Worm (Caenorhabditis elegans) whole organism, young adult: ENCODE data around the gene rab-3.

ENCODE experiments used
- B0019.2 ChIP-seq: fragments of 200-800 bp; sonication (Bioruptor generic); conservative IDR thresholded peaks from 2 replicates; pipeline ENCODE4 v1.3.6; 2022; ENCODE audit warnings: missing genetic modification reagents, missing genetic modification characterization, missing compliant biosample characterization
- C17E4.6 ChIP-seq: fragments of 200-800 bp; sonication (Bioruptor generic); IDR thresholded peaks from 2 replicates; pipeline ENCODE4 v1.3.6; 2022; ENCODE audit warnings: missing genetic modification reagents, missing genetic modification characterization, missing compliant biosample characterization
- D2030.7 ChIP-seq: fragments of 200-800 bp; sonication (Bioruptor generic); IDR thresholded peaks from 2 replicates; pipeline ENCODE4 v1.3.6; 2022; ENCODE audit warnings: missing genetic modification reagents, missing genetic modification characterization, missing compliant biosample characterization
- F23B12.7 ChIP-seq: sonication (generic microtip); optimal IDR thresholded peaks from 2 replicates; lab custom pipeline; 2017; ENCODE audit warnings: missing genetic modification characterization, mild to moderate bottlenecking, missing compliant biosample characterization, antibody characterized with exemption, moderate library complexity; ENCODE audit not compliant: insufficient read depth
- F33H1.4 ChIP-seq: fragments of 200-800 bp; sonication (Bioruptor generic); IDR thresholded peaks from 2 replicates; pipeline ENCODE4 v1.3.6; 2022; ENCODE audit warnings: missing genetic modification reagents, missing genetic modification characterization, missing compliant biosample characterization
- F55B11.4 ChIP-seq: sonication (generic microtip); optimal IDR thresholded peaks from 2 replicates; lab custom pipeline; 2016; ENCODE audit warnings: missing compliant biosample characterization, missing genetic modification characterization, borderline replicate concordance; ENCODE audit not compliant: insufficient read depth
- F57C9.4 ChIP-seq: sonication (generic microtip); optimal IDR thresholded peaks from 2 replicates; lab custom pipeline; 2017; ENCODE audit warnings: mild to moderate bottlenecking, missing genetic modification characterization, missing compliant biosample characterization
- K12H6.12 ChIP-seq: fragments of 200-800 bp; sonication (Bioruptor generic); optimal IDR thresholded peaks from 2 replicates; lab custom pipeline; 2018; ENCODE audit warnings: mild to moderate bottlenecking, missing genetic modification characterization, missing compliant biosample characterization
- Y53G8AR.9 ChIP-seq: fragments of 200-800 bp; sonication (Bioruptor generic); conservative IDR thresholded peaks from 2 replicates; pipeline ENCODE4 v1.3.6; 2022; ENCODE audit warnings: missing genetic modification reagents, missing genetic modification characterization, missing compliant biosample characterization
- ZK185.1 ChIP-seq: sonication (generic microtip); optimal IDR thresholded peaks from 2 replicates; lab custom pipeline; 2016; ENCODE audit warnings: mild to moderate bottlenecking, missing genetic modification characterization, missing compliant biosample characterization; ENCODE audit not compliant: poor library complexity, severe bottlenecking
- aptf-3 ChIP-seq: fragments of 200-800 bp; sonication (Bioruptor generic); IDR thresholded peaks from 2 replicates; pipeline ENCODE4 v1.3.6; 2022; ENCODE audit warnings: missing genetic modification characterization, missing compliant biosample characterization
- attf-5 ChIP-seq: fragments of 200-800 bp; sonication (Bioruptor generic); optimal IDR thresholded peaks from 2 replicates; lab custom pipeline; 2018; ENCODE audit warnings: mild to moderate bottlenecking, missing genetic modification characterization, missing compliant biosample characterization
- cebp-1 ChIP-seq, 2 experiments: fragments of 200-800 bp in 1 of 2; sonication (Bioruptor generic) in 1 of 2; sonication (generic microtip) in 1 of 2; IDR thresholded peaks in 1 of 2; optimal IDR thresholded peaks in 1 of 2; 2 replicates each; pipeline versions ENCODE4 v1.3.6 to Lab custom; 2017 to 2022; ENCODE audit warnings: missing compliant biosample characterization in 2 of 2, missing genetic modification characterization in 2 of 2, mild to moderate bottlenecking in 1 of 2, missing genetic modification reagents in 1 of 2, moderate library complexity in 1 of 2
- ceh-100 ChIP-seq: fragments of 200-800 bp; sonication (Bioruptor generic); IDR thresholded peaks from 2 replicates; pipeline ENCODE4 v1.3.6; 2022; ENCODE audit warnings: missing genetic modification reagents, missing genetic modification characterization, missing compliant biosample characterization
- ceh-27 ChIP-seq: fragments of 200-800 bp; sonication (Bioruptor generic); optimal IDR thresholded peaks from 2 replicates; lab custom pipeline; 2018; ENCODE audit warnings: mild to moderate bottlenecking, missing genetic modification characterization, moderate library complexity, missing compliant biosample characterization
- dox-1 ChIP-seq: fragments of 200-800 bp; sonication (Bioruptor generic); IDR thresholded peaks from 2 replicates; pipeline ENCODE4 v1.3.6; 2022; ENCODE audit warnings: missing genetic modification reagents, missing genetic modification characterization, missing compliant biosample characterization
- dpl-1 ChIP-seq: fragments of 150-350 bp; optimal IDR thresholded peaks from 2 replicates; lab custom pipeline; 2014; ENCODE audit warnings: missing biosample characterization, missing genetic modification reagents, missing genetic modification characterization
- efl-1 ChIP-seq: fragments of 150-350 bp; optimal IDR thresholded peaks from 2 replicates; lab custom pipeline; 2014; ENCODE audit warnings: missing biosample characterization, missing genetic modification reagents, missing genetic modification characterization
- ekl-4 ChIP-seq: fragments of 200-800 bp; sonication (Bioruptor generic); IDR thresholded peaks from 2 replicates; pipeline ENCODE4 v1.3.6; 2022; ENCODE audit warnings: missing genetic modification reagents, missing genetic modification characterization, missing compliant biosample characterization
- fkh-3 ChIP-seq: sonication (generic microtip); optimal IDR thresholded peaks from 2 replicates; lab custom pipeline; 2016; ENCODE audit warnings: mild to moderate bottlenecking, missing genetic modification characterization, missing compliant biosample characterization
- hlh-12 ChIP-seq: sonication (generic microtip); optimal IDR thresholded peaks from 2 replicates; lab custom pipeline; 2016; ENCODE audit warnings: missing genetic modification characterization, missing compliant biosample characterization
- hlh-26 ChIP-seq: fragments of 200-800 bp; sonication (Bioruptor generic); conservative IDR thresholded peaks from 2 replicates; pipeline ENCODE4 v1.3.6; 2022; ENCODE audit warnings: missing genetic modification reagents, missing genetic modification characterization, missing compliant biosample characterization
- hmg-1.2 ChIP-seq: fragments of 200-800 bp; sonication (Bioruptor generic); IDR thresholded peaks from 2 replicates; pipeline ENCODE4 v1.3.6; 2022; ENCODE audit warnings: missing genetic modification reagents, missing genetic modification characterization, missing compliant biosample characterization
- let-607 ChIP-seq, 2 experiments: fragments of 200-800 bp in 1 of 2; sonication (Bioruptor generic) in 1 of 2; sonication (generic microtip) in 1 of 2; optimal IDR thresholded peaks; 2 replicates each; lab custom pipeline; 2016 to 2018; ENCODE audit warnings: mild to moderate bottlenecking in 2 of 2, missing compliant biosample characterization in 2 of 2, missing genetic modification characterization in 2 of 2, moderate library complexity in 2 of 2, missing genotype in 1 of 2
- lin-35 ChIP-seq, 3 experiments: fragments of 150-350 bp in 2 of 3; sonication (generic microtip) in 1 of 3; optimal IDR thresholded peaks; 2 replicates each; lab custom pipeline; 2014 to 2018; ENCODE audit warnings: missing biosample characterization in 3 of 3, missing genetic modification characterization in 3 of 3, missing genetic modification reagents in 3 of 3
- lin-40 ChIP-seq: sonication (generic microtip); optimal IDR thresholded peaks from 2 replicates; lab custom pipeline; 2016; ENCODE audit warnings: missing genetic modification characterization, mild to moderate bottlenecking, missing compliant biosample characterization, missing genotype, missing genetic modification reagents
- lin-54 ChIP-seq: fragments of 200-800 bp; sonication (Bioruptor generic); optimal IDR thresholded peaks from 2 replicates; lab custom pipeline; 2018; ENCODE audit warnings: mild to moderate bottlenecking, missing genetic modification characterization, missing compliant biosample characterization
- lsy-27 ChIP-seq: sonication (generic microtip); optimal IDR thresholded peaks from 2 replicates; lab custom pipeline; 2017; ENCODE audit warnings: missing genetic modification characterization, mild to moderate bottlenecking, missing compliant biosample characterization, antibody characterized with exemption, missing genotype, borderline replicate concordance; ENCODE audit not compliant: insufficient read depth
- madf-3 ChIP-seq: fragments of 200-800 bp; sonication (Bioruptor generic); IDR thresholded peaks from 2 replicates; pipeline ENCODE4 v1.3.6; 2022; ENCODE audit warnings: missing genetic modification reagents, missing genetic modification characterization, missing compliant biosample characterization
- mcd-1 ChIP-seq: fragments of 200-800 bp; sonication (Bioruptor generic); IDR thresholded peaks from 2 replicates; pipeline ENCODE4 v1.3.6; 2022; ENCODE audit warnings: missing genetic modification reagents, missing genetic modification characterization, missing compliant biosample characterization
- mes-4 ChIP-seq: sonication (generic microtip); optimal IDR thresholded peaks from 2 replicates; lab custom pipeline; 2016; ENCODE audit warnings: missing genotype, missing genetic modification characterization, missing compliant biosample characterization
- mxl-1 ChIP-seq: sonication (generic microtip); optimal IDR thresholded peaks from 2 replicates; lab custom pipeline; 2016; ENCODE audit warnings: missing genetic modification characterization, missing compliant biosample characterization
- nfya-1 ChIP-seq: sonication (generic microtip); optimal IDR thresholded peaks from 2 replicates; lab custom pipeline; 2017; ENCODE audit warnings: antibody characterized with exemption, missing compliant biosample characterization, missing genetic modification characterization, borderline replicate concordance; ENCODE audit not compliant: insufficient read depth
- nhr-27 ChIP-seq: fragments of 200-800 bp; sonication (Bioruptor generic); optimal IDR thresholded peaks from 2 replicates; lab custom pipeline; 2018; ENCODE audit warnings: mild to moderate bottlenecking, missing genetic modification characterization, moderate library complexity, missing compliant biosample characterization
- nhr-80 ChIP-seq: sonication (generic microtip); optimal IDR thresholded peaks from 2 replicates; lab custom pipeline; 2016; ENCODE audit warnings: missing genetic modification characterization, missing compliant biosample characterization
- nhr-90 ChIP-seq: sonication (generic microtip); optimal IDR thresholded peaks from 2 replicates; lab custom pipeline; 2016; ENCODE audit warnings: missing genotype, mild to moderate bottlenecking, missing genetic modification characterization, missing compliant biosample characterization
- sdz-38 ChIP-seq: sonication (generic microtip); optimal IDR thresholded peaks from 2 replicates; lab custom pipeline; 2016; ENCODE audit warnings: missing genotype, missing genetic modification characterization, missing compliant biosample characterization
- snpc-3.4 ChIP-seq: sonication (generic microtip); optimal IDR thresholded peaks from 2 replicates; lab custom pipeline; 2017; ENCODE audit warnings: missing genetic modification characterization, mild to moderate bottlenecking, missing compliant biosample characterization, antibody characterized with exemption, moderate library complexity, missing genotype, missing genetic modification reagents
- snpc-4 ChIP-seq, 5 experiments: fragments of 150-350 bp in 1 of 5; sonication (generic microtip) in 4 of 5; optimal IDR thresholded peaks; 2 replicates each; lab custom pipeline; 2014 to 2018; ENCODE audit warnings: missing genetic modification characterization in 5 of 5, missing biosample characterization in 3 of 5, antibody characterized with exemption in 2 of 5, mild to moderate bottlenecking in 2 of 5, missing compliant biosample characterization in 2 of 5, missing genotype in 2 of 5, moderate library complexity in 2 of 5, missing genetic modification reagents in 1 of 5
- tbp1 ChIP-seq: fragments of 200-800 bp; sonication (Bioruptor generic); optimal IDR thresholded peaks from 2 replicates; lab custom pipeline; 2018; ENCODE audit warnings: mild to moderate bottlenecking, missing genetic modification characterization, missing compliant biosample characterization
- tbx-9 ChIP-seq: sonication (generic microtip); optimal IDR thresholded peaks from 2 replicates; lab custom pipeline; 2016; ENCODE audit warnings: borderline replicate concordance, missing genetic modification characterization, inconsistent platforms, missing compliant biosample characterization
- tlf-1 ChIP-seq: fragments of 200-800 bp; sonication (Bioruptor generic); optimal IDR thresholded peaks from 2 replicates; lab custom pipeline; 2018; ENCODE audit warnings: mild to moderate bottlenecking, missing genetic modification characterization, missing compliant biosample characterization
- xnd-1 ChIP-seq: sonication (generic microtip); optimal IDR thresholded peaks from 2 replicates; lab custom pipeline; 2016; ENCODE audit warnings: missing genotype, missing genetic modification reagents, missing genetic modification characterization, missing compliant biosample characterization
- zfh-2 ChIP-seq: fragments of 200-800 bp; sonication (Bioruptor generic); conservative IDR thresholded peaks from 2 replicates; pipeline ENCODE4 v1.3.6; 2022; ENCODE audit warnings: missing genetic modification reagents, missing genetic modification characterization, missing compliant biosample characterization
- ztf-25 ChIP-seq: fragments of 200-800 bp; sonication (Bioruptor generic); IDR thresholded peaks from 2 replicates; pipeline ENCODE4 v1.3.6; 2022; ENCODE audit warnings: missing genetic modification reagents, missing genetic modification characterization, missing compliant biosample characterization
- ztf-6 ChIP-seq: fragments of 200-800 bp; sonication (Bioruptor generic); IDR thresholded peaks from 2 replicates; pipeline ENCODE4 v1.3.6; 2022; ENCODE audit warnings: missing genetic modification reagents, missing genetic modification characterization, missing compliant biosample characterization

rab-3 gene

ce11 chrII:5714807-5715206, 12.8 kb downstream of the rab-3 start, which contains the start of the genes tiar-1 and lelo-4:
Gene tiar-1, minus strand, starts transcription at chrII:5714823.
Gene lelo-4, plus strand, starts transcription at chrII:5714924.
- TF ChIP-seq xnd-1 (tag; lab: Kevin White, UChicago) (no peak), ztf-25 (GFP tag; lab: Robert Waterston, UW) (no peak), efl-1 (GFP tag; lab: Kevin White, UChicago) (peak; percentile 72), B0019.2 (no peak), fkh-3 (tag; lab: Kevin White, UChicago) (no peak), dox-1 (GFP tag; lab: Robert Waterston, UW) (peak; percentile 47; the same call in 1 of the 2 replicates), lin-35 (GFP tag; optimal IDR thresholded peaks at IDR 0.05; lab: Kevin White, UChicago) (peak in 1 of 3 experiments; percentile 62), snpc-3.4 (tag; lab: Kevin White, UChicago) (peak; percentile 72), K12H6.12 (tag; lab: Kevin White, UChicago) (peak; percentile 38), zfh-2 (GFP tag; lab: Robert Waterston, UW) (no peak), tlf-1 (no peak), nhr-80 (tag; lab: Kevin White, UChicago) (peak; percentile 27), mes-4 (tag; lab: Kevin White, UChicago) (no peak), F55B11.4 (no peak), attf-5 (peak; percentile 64), hlh-12 (tag; lab: Kevin White, UChicago) (no peak), snpc-4 (GFP tag; optimal IDR thresholded peaks at IDR 0.05; lab: Kevin White, UChicago) (peak; percentile 4), snpc-4 (tag; optimal IDR thresholded peaks at IDR 0.05; lab: Kevin White, UChicago) (peak in 3 of 4 experiments; percentile 27 to 63 (median 62)), F57C9.4 (no peak), Y53G8AR.9 (GFP tag; lab: Robert Waterston, UW) (no peak), ztf-6 (GFP tag; lab: Robert Waterston, UW) (no peak), nhr-90 (no peak), hmg-1.2 (GFP tag; lab: Robert Waterston, UW) (peak; percentile 43; the same call in 1 of the 2 replicates), ceh-100 (GFP tag; lab: Robert Waterston, UW) (peak; percentile 44; the same call in 1 of the 2 replicates), ZK185.1 (tag; lab: Kevin White, UChicago) (peak; percentile 29), cebp-1 (GFP tag; IDR thresholded peaks at IDR 0.05; lab: Robert Waterston, UW) (no peak), cebp-1 (tag; optimal IDR thresholded peaks at IDR 0.05; lab: Kevin White, UChicago) (peak; percentile 42), aptf-3 (no peak), lsy-27 (peak; percentile 48), sdz-38 (tag; lab: Kevin White, UChicago) (no peak), D2030.7 (GFP tag; lab: Robert Waterston, UW) (peak; percentile 19; the same call in 1 of the 2 replicates), tbx-9 (tag; lab: Kevin White, UChicago) (no peak), nhr-27 (tag; lab: Kevin White, UChicago) (no peak), hlh-26 (no peak), madf-3 (peak; percentile 99), tbp1 (GFP tag; lab: Kevin White, UChicago) (peak; percentile 16), lin-40 (tag; lab: Kevin White, UChicago) (peak; percentile 16), F23B12.7 (tag; lab: Kevin White, UChicago) (peak; percentile 86), ceh-27 (GFP tag; lab: Kevin White, UChicago) (peak; percentile 78), nfya-1 (tag; lab: Kevin White, UChicago) (no peak), mcd-1 (GFP tag; lab: Robert Waterston, UW) (0 out of 2 replicates have a peak, but pooled peaks have one; percentile 45), dpl-1 (peak; percentile 73), let-607 (tag; optimal IDR thresholded peaks at IDR 0.05; lab: Kevin White, UChicago) (peak in 1 of 2 experiments; percentile 10), ekl-4 (GFP tag; lab: Robert Waterston, UW) (0 out of 2 replicates have a peak, but pooled peaks have one; percentile 31), F33H1.4 (GFP tag; lab: Robert Waterston, UW) (no peak; the same call in 1 of the 2 replicates), lin-54 (GFP tag; lab: Kevin White, UChicago) (peak; percentile 93), C17E4.6 (GFP tag; lab: Robert Waterston, UW) (no peak), mxl-1 (no peak)
